Worm (Caenorhabditis elegans) whole organism, L2 larva: ENCODE measurements around the gene M05D6.1.

ENCODE experiments used
- F13H6.1 ChIP-seq: sonication (generic microtip); optimal IDR thresholded peaks from 2 replicates; lab custom pipeline; 2016; ENCODE audit warnings: missing genetic modification characterization, missing compliant biosample characterization
- ama-1 ChIP-seq: fragments of 150-350 bp; optimal IDR thresholded peaks from 2 replicates; lab custom pipeline; 2018; ENCODE audit warnings: inconsistent platforms
- blmp-1 ChIP-seq: sonication (generic microtip); optimal IDR thresholded peaks from 2 replicates; lab custom pipeline; 2017; ENCODE audit warnings: missing genetic modification characterization, mild to moderate bottlenecking, missing compliant biosample characterization, antibody characterized with exemption, moderate library complexity; ENCODE audit not compliant: insufficient read depth
- elt-3 ChIP-seq: sonication (generic microtip); optimal IDR thresholded peaks from 2 replicates; lab custom pipeline; 2017; ENCODE audit warnings: missing biosample characterization, missing genetic modification characterization
- nhr-12 ChIP-seq: fragments of 150-350 bp; optimal IDR thresholded peaks from 2 replicates; lab custom pipeline; 2014; ENCODE audit warnings: missing biosample characterization, missing genetic modification characterization
- unc-39 ChIP-seq: fragments of 150-350 bp; optimal IDR thresholded peaks from 2 replicates; lab custom pipeline; 2014; ENCODE audit warnings: missing biosample characterization, missing genetic modification characterization

- TF ChIP-seq blmp-1 (tag; lab: Kevin White, UChicago) (no peak), F13H6.1 (tag; lab: Kevin White, UChicago) (no peak), ama-1 (lab: Kevin White, UChicago) (no peak), unc-39 (tag; lab: Kevin White, UChicago) (no peak), nhr-12 (no peak), elt-3 (tag; lab: Kevin White, UChicago) (no peak)
Measured at ce11 chrII:8437035-8437434, 38.2 kb downstream of the M05D6.1 start, which contains the start of gene acp-3.
